Worm (Caenorhabditis elegans) whole organism, young adult: Measurements from ENCODE around the gene grd-9.
A peak's percentile ranks its signal among the peaks of the same experiment; 100 is the strongest.

Experiments
- B0261.1 ChIP-seq: sonication (generic microtip); optimal IDR thresholded peaks from 2 replicates; lab custom pipeline; 2016; ENCODE audit warnings: mild to moderate bottlenecking, missing genetic modification characterization, moderate library complexity, missing compliant biosample characterization
- B0336.3 ChIP-seq: fragments of 200-800 bp; sonication (Bioruptor generic); IDR thresholded peaks from 2 replicates; pipeline ENCODE4 v1.3.6; 2022; ENCODE audit warnings: missing genetic modification characterization, missing compliant biosample characterization
- C17E4.6 ChIP-seq: fragments of 200-800 bp; sonication (Bioruptor generic); IDR thresholded peaks from 2 replicates; pipeline ENCODE4 v1.3.6; 2022; ENCODE audit warnings: missing genetic modification reagents, missing genetic modification characterization, missing compliant biosample characterization
- F22D6.2 ChIP-seq: sonication (generic microtip); optimal IDR thresholded peaks from 2 replicates; lab custom pipeline; 2016; ENCODE audit warnings: mild to moderate bottlenecking, missing genetic modification characterization, missing compliant biosample characterization
- F49E8.2 ChIP-seq: sonication (generic microtip); optimal IDR thresholded peaks from 3 replicates; lab custom pipeline; 2017; ENCODE audit warnings: missing genetic modification characterization, mild to moderate bottlenecking, missing compliant biosample characterization, antibody characterized with exemption, moderate library complexity; ENCODE audit not compliant: insufficient read depth
- F57A8.1 ChIP-seq: fragments of 200-800 bp; sonication (Bioruptor generic); optimal IDR thresholded peaks from 2 replicates; lab custom pipeline; 2018; ENCODE audit warnings: mild to moderate bottlenecking, missing genetic modification characterization, moderate library complexity, missing compliant biosample characterization
- K12H6.12 ChIP-seq: fragments of 200-800 bp; sonication (Bioruptor generic); optimal IDR thresholded peaks from 2 replicates; lab custom pipeline; 2018; ENCODE audit warnings: mild to moderate bottlenecking, missing genetic modification characterization, missing compliant biosample characterization
- T07F8.4 ChIP-seq: sonication (generic microtip); optimal IDR thresholded peaks from 2 replicates; lab custom pipeline; 2016; ENCODE audit warnings: mild to moderate bottlenecking, missing genetic modification characterization, moderate library complexity, missing compliant biosample characterization
- Y67H2A.10 ChIP-seq: fragments of 200-800 bp; sonication (Bioruptor generic); conservative IDR thresholded peaks from 2 replicates; pipeline ENCODE4 v1.3.6; 2022; ENCODE audit warnings: missing genetic modification reagents, missing genetic modification characterization, missing compliant biosample characterization
- akir-1 ChIP-seq: fragments of 200-800 bp; sonication (Bioruptor generic); optimal IDR thresholded peaks from 2 replicates; lab custom pipeline; 2018; ENCODE audit warnings: mild to moderate bottlenecking, missing genetic modification characterization, moderate library complexity, missing compliant biosample characterization
- attf-3 ChIP-seq: fragments of 200-800 bp; sonication (Bioruptor generic); conservative IDR thresholded peaks from 2 replicates; pipeline ENCODE4 v1.3.6; 2022; ENCODE audit warnings: missing genetic modification reagents, missing genetic modification characterization, missing compliant biosample characterization
- attf-5 ChIP-seq: fragments of 200-800 bp; sonication (Bioruptor generic); optimal IDR thresholded peaks from 2 replicates; lab custom pipeline; 2018; ENCODE audit warnings: mild to moderate bottlenecking, missing genetic modification characterization, missing compliant biosample characterization
- bed-2 ChIP-seq: fragments of 200-800 bp; sonication (Bioruptor generic); IDR thresholded peaks from 2 replicates; pipeline ENCODE4 v1.3.6; 2022; ENCODE audit warnings: missing genetic modification reagents, missing genetic modification characterization, missing compliant biosample characterization
- cebp-1 ChIP-seq, 2 experiments: fragments of 200-800 bp in 1 of 2; sonication (Bioruptor generic) in 1 of 2; sonication (generic microtip) in 1 of 2; IDR thresholded peaks in 1 of 2; optimal IDR thresholded peaks in 1 of 2; 2 replicates each; pipeline versions ENCODE4 v1.3.6 to Lab custom; 2017 to 2022; ENCODE audit warnings: missing compliant biosample characterization in 2 of 2, missing genetic modification characterization in 2 of 2, mild to moderate bottlenecking in 1 of 2, missing genetic modification reagents in 1 of 2, moderate library complexity in 1 of 2
- ceh-27 ChIP-seq: fragments of 200-800 bp; sonication (Bioruptor generic); optimal IDR thresholded peaks from 2 replicates; lab custom pipeline; 2018; ENCODE audit warnings: mild to moderate bottlenecking, missing genetic modification characterization, moderate library complexity, missing compliant biosample characterization
- chd-7 ChIP-seq: sonication (generic microtip); optimal IDR thresholded peaks from 2 replicates; lab custom pipeline; 2016; ENCODE audit warnings: mild to moderate bottlenecking, missing genetic modification characterization, moderate library complexity, missing compliant biosample characterization
- die-1 ChIP-seq: sonication (generic microtip); optimal IDR thresholded peaks from 2 replicates; lab custom pipeline; 2016; ENCODE audit warnings: missing genotype, mild to moderate bottlenecking, missing genetic modification characterization, missing compliant biosample characterization
- dox-1 ChIP-seq: fragments of 200-800 bp; sonication (Bioruptor generic); IDR thresholded peaks from 2 replicates; pipeline ENCODE4 v1.3.6; 2022; ENCODE audit warnings: missing genetic modification reagents, missing genetic modification characterization, missing compliant biosample characterization
- dpff-1 ChIP-seq: sonication (generic microtip); optimal IDR thresholded peaks from 2 replicates; lab custom pipeline; 2017; ENCODE audit warnings: mild to moderate bottlenecking, missing genetic modification characterization, missing compliant biosample characterization
- egl-18 ChIP-seq: fragments of 200-800 bp; sonication (Bioruptor generic); IDR thresholded peaks from 2 replicates; pipeline ENCODE4 v1.3.6; 2022; ENCODE audit warnings: missing genetic modification reagents, missing genetic modification characterization, missing compliant biosample characterization
- egrh-3 ChIP-seq: fragments of 200-800 bp; sonication (Bioruptor generic); IDR thresholded peaks from 2 replicates; pipeline ENCODE4 v1.3.6; 2022; ENCODE audit warnings: missing genetic modification reagents, missing genetic modification characterization, missing compliant biosample characterization
- ekl-4 ChIP-seq: fragments of 200-800 bp; sonication (Bioruptor generic); IDR thresholded peaks from 2 replicates; pipeline ENCODE4 v1.3.6; 2022; ENCODE audit warnings: missing genetic modification reagents, missing genetic modification characterization, missing compliant biosample characterization
- ets-4 ChIP-seq: fragments of 200-800 bp; sonication (Bioruptor generic); optimal IDR thresholded peaks from 2 replicates; lab custom pipeline; 2018; ENCODE audit warnings: mild to moderate bottlenecking, missing genetic modification characterization, missing compliant biosample characterization
- fkh-3 ChIP-seq: sonication (generic microtip); optimal IDR thresholded peaks from 2 replicates; lab custom pipeline; 2016; ENCODE audit warnings: mild to moderate bottlenecking, missing genetic modification characterization, missing compliant biosample characterization
- hmg-1.2 ChIP-seq: fragments of 200-800 bp; sonication (Bioruptor generic); IDR thresholded peaks from 2 replicates; pipeline ENCODE4 v1.3.6; 2022; ENCODE audit warnings: missing genetic modification reagents, missing genetic modification characterization, missing compliant biosample characterization
- hrde-1 ChIP-seq: sonication (generic microtip); optimal IDR thresholded peaks from 2 replicates; lab custom pipeline; 2016; ENCODE audit warnings: missing genetic modification characterization, mild to moderate bottlenecking, missing compliant biosample characterization, moderate library complexity, missing genotype, missing genetic modification reagents, borderline replicate concordance
- lag-1 ChIP-seq: fragments of 200-800 bp; sonication (Bioruptor generic); IDR thresholded peaks from 2 replicates; pipeline ENCODE4 v1.3.6; 2022; ENCODE audit warnings: missing genetic modification reagents, missing genetic modification characterization, missing compliant biosample characterization
- let-607 ChIP-seq, 2 experiments: fragments of 200-800 bp in 1 of 2; sonication (Bioruptor generic) in 1 of 2; sonication (generic microtip) in 1 of 2; optimal IDR thresholded peaks; 2 replicates each; lab custom pipeline; 2016 to 2018; ENCODE audit warnings: mild to moderate bottlenecking in 2 of 2, missing compliant biosample characterization in 2 of 2, missing genetic modification characterization in 2 of 2, moderate library complexity in 2 of 2, missing genotype in 1 of 2
- lin-35 ChIP-seq, 3 experiments: fragments of 150-350 bp in 2 of 3; sonication (generic microtip) in 1 of 3; optimal IDR thresholded peaks; 2 replicates each; lab custom pipeline; 2014 to 2018; ENCODE audit warnings: missing biosample characterization in 3 of 3, missing genetic modification characterization in 3 of 3, missing genetic modification reagents in 3 of 3
- lin-40 ChIP-seq: sonication (generic microtip); optimal IDR thresholded peaks from 2 replicates; lab custom pipeline; 2016; ENCODE audit warnings: missing genetic modification characterization, mild to moderate bottlenecking, missing compliant biosample characterization, missing genotype, missing genetic modification reagents
- mcd-1 ChIP-seq: fragments of 200-800 bp; sonication (Bioruptor generic); IDR thresholded peaks from 2 replicates; pipeline ENCODE4 v1.3.6; 2022; ENCODE audit warnings: missing genetic modification reagents, missing genetic modification characterization, missing compliant biosample characterization
- mel-28 ChIP-seq: sonication (generic microtip); optimal IDR thresholded peaks from 2 replicates; lab custom pipeline; 2016; ENCODE audit warnings: borderline replicate concordance, mild to moderate bottlenecking, missing genetic modification characterization, missing compliant biosample characterization
- nhr-120 ChIP-seq: fragments of 200-800 bp; sonication (Bioruptor generic); IDR thresholded peaks from 2 replicates; pipeline ENCODE4 v1.3.6; 2022; ENCODE audit warnings: missing genetic modification characterization, missing compliant biosample characterization
- nhr-80 ChIP-seq: sonication (generic microtip); optimal IDR thresholded peaks from 2 replicates; lab custom pipeline; 2016; ENCODE audit warnings: missing genetic modification characterization, missing compliant biosample characterization
- nhr-90 ChIP-seq: sonication (generic microtip); optimal IDR thresholded peaks from 2 replicates; lab custom pipeline; 2016; ENCODE audit warnings: missing genotype, mild to moderate bottlenecking, missing genetic modification characterization, missing compliant biosample characterization
- repo-1 ChIP-seq: sonication (generic microtip); optimal IDR thresholded peaks from 2 replicates; lab custom pipeline; 2017; ENCODE audit warnings: mild to moderate bottlenecking, missing genetic modification characterization, missing compliant biosample characterization
- somi-1 ChIP-seq: fragments of 200-800 bp; sonication (Bioruptor generic); optimal IDR thresholded peaks from 2 replicates; lab custom pipeline; 2018; ENCODE audit warnings: mild to moderate bottlenecking, missing genetic modification characterization, missing compliant biosample characterization
- tbp1 ChIP-seq: fragments of 200-800 bp; sonication (Bioruptor generic); optimal IDR thresholded peaks from 2 replicates; lab custom pipeline; 2018; ENCODE audit warnings: mild to moderate bottlenecking, missing genetic modification characterization, missing compliant biosample characterization
- xnd-1 ChIP-seq: sonication (generic microtip); optimal IDR thresholded peaks from 2 replicates; lab custom pipeline; 2016; ENCODE audit warnings: missing genotype, missing genetic modification reagents, missing genetic modification characterization, missing compliant biosample characterization
- zfh-2 ChIP-seq: fragments of 200-800 bp; sonication (Bioruptor generic); conservative IDR thresholded peaks from 2 replicates; pipeline ENCODE4 v1.3.6; 2022; ENCODE audit warnings: missing genetic modification reagents, missing genetic modification characterization, missing compliant biosample characterization
- ztf-18 ChIP-seq: sonication (generic microtip); optimal IDR thresholded peaks from 2 replicates; lab custom pipeline; 2016; ENCODE audit warnings: missing genotype, mild to moderate bottlenecking, missing genetic modification characterization, missing compliant biosample characterization
- ztf-22 ChIP-seq: fragments of 200-800 bp; sonication (Bioruptor generic); optimal IDR thresholded peaks from 2 replicates; lab custom pipeline; 2018; ENCODE audit warnings: mild to moderate bottlenecking, missing genetic modification characterization, moderate library complexity, missing compliant biosample characterization
- ztf-26 ChIP-seq: sonication (generic microtip); optimal IDR thresholded peaks from 2 replicates; lab custom pipeline; 2017; ENCODE audit warnings: missing genetic modification characterization, missing compliant biosample characterization
- ztf-28 ChIP-seq: fragments of 200-800 bp; sonication (Bioruptor generic); IDR thresholded peaks from 2 replicates; pipeline ENCODE4 v1.3.6; 2022; ENCODE audit warnings: missing genetic modification reagents, missing genetic modification characterization, missing compliant biosample characterization

grd-9 gene

ce11 chrV:5845669-5846189, 49.4 kb upstream of the grd-9 start, which contains the start of gene F26F12.3 (continued):
- TF ChIP-seq ztf-18 (tag; lab: Kevin White, UChicago) (peak; percentile 55), mcd-1 (GFP tag; lab: Robert Waterston, UW) (peak; percentile 50; the same call in 1 of the 2 replicates), B0336.3 (GFP tag; lab: Robert Waterston, UW) (peak; percentile 66; the same call in 1 of the 2 replicates), ceh-27 (peak; percentile 46), lag-1 (GFP tag; lab: Robert Waterston, UW) (no peak), ekl-4 (GFP tag; lab: Robert Waterston, UW) (0 out of 2 replicates have a peak, but pooled peaks have one; percentile 20), repo-1 (tag; lab: Kevin White, UChicago) (peak; percentile 4), B0261.1 (tag; lab: Kevin White, UChicago) (no peak), nhr-90 (peak; percentile 48), attf-3 (GFP tag; lab: Robert Waterston, UW) (no peak), hrde-1 (tag; lab: Kevin White, UChicago) (no peak), ztf-22 (peak; percentile 45), lin-40 (peak; percentile 64), T07F8.4 (tag; lab: Kevin White, UChicago) (no peak), chd-7 (peak; percentile 75), nhr-80 (tag; lab: Kevin White, UChicago) (peak; percentile 99), tbp1 (peak; percentile 42), C17E4.6 (no peak), somi-1 (GFP tag; lab: Kevin White, UChicago) (peak; percentile 32), bed-2 (GFP tag; lab: Robert Waterston, UW) (no peak), die-1 (tag; lab: Kevin White, UChicago) (peak; percentile 47), K12H6.12 (tag; lab: Kevin White, UChicago) (peak; percentile 74), mel-28 (tag; lab: Kevin White, UChicago) (no peak), fkh-3 (tag; lab: Kevin White, UChicago) (no peak), ztf-26 (peak; percentile 64), lin-35 (GFP tag; optimal IDR thresholded peaks at IDR 0.05; lab: Kevin White, UChicago) (no peak), ets-4 (GFP tag; lab: Kevin White, UChicago) (peak; percentile 48), F22D6.2 (tag; lab: Kevin White, UChicago) (peak; percentile 6), egrh-3 (GFP tag; lab: Robert Waterston, UW) (peak; percentile 62; the same call in 1 of the 2 replicates), zfh-2 (GFP tag; lab: Robert Waterston, UW) (peak; percentile 93), F57A8.1 (GFP tag; lab: Kevin White, UChicago) (no peak)

- TF ChIP-seq dox-1 (GFP tag; lab: Robert Waterston, UW) = 0 out of 2 replicates have a peak, but pooled peaks have one; percentile 29
- TF ChIP-seq hmg-1.2 (GFP tag; lab: Robert Waterston, UW) = peak; percentile 19; the same call in 1 of the 2 replicates
- TF ChIP-seq fkh-3 (tag; lab: Kevin White, UChicago) = no peak
Measured at ce11 chrV:5846729-5847128, 48.4 kb upstream of the grd-9 start.

- no peak for TF ChIP-seq F49E8.2 (tag; lab: Kevin White, UChicago)
- TF ChIP-seq akir-1 (GFP tag; lab: Kevin White, UChicago) = no peak
- no peak for TF ChIP-seq ztf-28 (GFP tag; lab: Robert Waterston, UW)
- no peak for TF ChIP-seq F22D6.2 (tag; lab: Kevin White, UChicago)
- TF ChIP-seq let-607 (tag; optimal IDR thresholded peaks at IDR 0.05; lab: Kevin White, UChicago) = no peak
- no peak for TF ChIP-seq hmg-1.2 (GFP tag; lab: Robert Waterston, UW)
- no peak for TF ChIP-seq K12H6.12 (tag; lab: Kevin White, UChicago)
- no peak for TF ChIP-seq egl-18 (GFP tag; lab: Robert Waterston, UW)
- no peak for TF ChIP-seq Y67H2A.10 (GFP tag; lab: Robert Waterston, UW)
- no peak for TF ChIP-seq xnd-1 (tag; lab: Kevin White, UChicago)
- TF ChIP-seq dpff-1 = no peak
- TF ChIP-seq nhr-90 = no peak
- TF ChIP-seq nhr-120 (GFP tag; lab: Robert Waterston, UW) = no peak
- TF ChIP-seq cebp-1 (GFP tag; IDR thresholded peaks at IDR 0.05; lab: Robert Waterston, UW) = no peak
- peak; percentile 14 for TF ChIP-seq cebp-1 (tag; optimal IDR thresholded peaks at IDR 0.05; lab: Kevin White, UChicago)
- no peak for TF ChIP-seq attf-5 (GFP tag; lab: Kevin White, UChicago)
- peak; percentile 35 for TF ChIP-seq lin-40
Measured at ce11 chrV:5848015-5848609, 47.0 kb upstream of the grd-9 start.
